Worm (Caenorhabditis elegans) whole organism, L1 larva: ENCODE measurements around the gene D1086.12.
A peak's percentile ranks its signal among the peaks of the same experiment; 100 is the strongest.

Experiments used
- Y116A8C.19 ChIP-seq: sonication (generic microtip); optimal IDR thresholded peaks from 2 replicates; lab custom pipeline; 2016; ENCODE audit warnings: missing compliant biosample characterization, missing genetic modification characterization, borderline replicate concordance
- ama-1 ChIP-seq: fragments of 150-350 bp; optimal IDR thresholded peaks from 2 replicates; lab custom pipeline; 2014
- blmp-1 ChIP-seq: fragments of 150-350 bp; optimal IDR thresholded peaks from 2 replicates; lab custom pipeline; 2014; ENCODE audit warnings: missing biosample characterization, missing genetic modification characterization
- ceh-63 ChIP-seq: fragments of 200-800 bp; sonication (Bioruptor generic); optimal IDR thresholded peaks from 2 replicates; lab custom pipeline; 2018; ENCODE audit warnings: mild to moderate bottlenecking, missing genetic modification characterization, missing compliant biosample characterization
- ceh-8 ChIP-seq: fragments of 200-800 bp; sonication (Bioruptor generic); optimal IDR thresholded peaks from 2 replicates; lab custom pipeline; 2018; ENCODE audit warnings: mild to moderate bottlenecking, missing genetic modification characterization, moderate library complexity, missing compliant biosample characterization
- ceh-82 ChIP-seq, 3 experiments: fragments of 150-350 bp in 1 of 3; sonication (generic microtip) in 2 of 3; optimal IDR thresholded peaks; 2 replicates each; lab custom pipeline; 2014 to 2017; ENCODE audit warnings: missing biosample characterization in 3 of 3, missing genetic modification characterization in 3 of 3
- ceh-88 ChIP-seq: fragments of 200-800 bp; sonication (Bioruptor generic); IDR thresholded peaks from 2 replicates; pipeline ENCODE4 v1.3.6; 2022; ENCODE audit warnings: missing genetic modification characterization, missing compliant biosample characterization
- ceh-90 ChIP-seq: sonication (generic microtip); optimal IDR thresholded peaks from 2 replicates; lab custom pipeline; 2016; ENCODE audit warnings: missing genetic modification characterization, missing compliant biosample characterization
- ces-1 ChIP-seq: fragments of 150-350 bp; optimal IDR thresholded peaks from 2 replicates; lab custom pipeline; 2014; ENCODE audit warnings: missing biosample characterization, missing genetic modification reagents, missing genetic modification characterization
- dpl-1 ChIP-seq, 3 experiments: fragments of 150-350 bp in 2 of 3; sonication (generic microtip) in 1 of 3; optimal IDR thresholded peaks; 2 replicates each; lab custom pipeline; 2014 to 2017; ENCODE audit warnings: missing biosample characterization in 3 of 3, missing genetic modification characterization in 3 of 3, missing genetic modification reagents in 3 of 3
- dsc-1 ChIP-seq: sonication (generic microtip); optimal IDR thresholded peaks from 2 replicates; lab custom pipeline; 2016; ENCODE audit warnings: mild to moderate bottlenecking, missing genetic modification characterization, missing compliant biosample characterization
- efl-1 ChIP-seq, 4 experiments: fragments of 150-350 bp; optimal IDR thresholded peaks in 3 of 4; peaks in 1 of 4; 1 replicate in 1 of 4; 2 replicates in 3 of 4; lab custom pipeline; 2014; ENCODE audit warnings: missing biosample characterization in 2 of 4, missing genetic modification characterization in 2 of 4, missing genetic modification reagents in 2 of 4
- elt-3 ChIP-seq, 6 experiments: fragments of 150-350 bp in 1 of 6; sonication (generic microtip); optimal IDR thresholded peaks; 2 replicates each; lab custom pipeline; 2017 to 2018; ENCODE audit warnings: missing biosample characterization in 6 of 6, missing genetic modification characterization in 6 of 6, inconsistent platforms in 1 of 6
- fos-1 ChIP-seq: fragments of 150-350 bp; optimal IDR thresholded peaks from 2 replicates; lab custom pipeline; 2014; ENCODE audit warnings: missing biosample characterization, missing genetic modification characterization
- hlh-4 ChIP-seq: sonication (generic microtip); optimal IDR thresholded peaks from 2 replicates; lab custom pipeline; 2016; ENCODE audit warnings: mild to moderate bottlenecking, missing genetic modification characterization, missing compliant biosample characterization
- irx-1 ChIP-seq: sonication (generic microtip); optimal IDR thresholded peaks from 2 replicates; lab custom pipeline; 2016; ENCODE audit warnings: missing genetic modification characterization, missing compliant biosample characterization
- jun-1 ChIP-seq: fragments of 150-350 bp; optimal IDR thresholded peaks from 2 replicates; lab custom pipeline; 2014; ENCODE audit warnings: missing biosample characterization, missing genetic modification reagents, missing genetic modification characterization
- lin-14 ChIP-seq: fragments of 200-800 bp; sonication (Bioruptor generic); optimal IDR thresholded peaks from 2 replicates; lab custom pipeline; 2018; ENCODE audit warnings: mild to moderate bottlenecking, missing genetic modification characterization, moderate library complexity, missing compliant biosample characterization
- lin-15B ChIP-seq: fragments of 150-350 bp; sonication (generic microtip); optimal IDR thresholded peaks from 3 replicates; lab custom pipeline; 2014; ENCODE audit warnings: missing biosample characterization, missing genetic modification characterization
- lin-39 ChIP-seq: fragments of 150-350 bp; optimal IDR thresholded peaks from 2 replicates; lab custom pipeline; 2014; ENCODE audit warnings: missing biosample characterization, missing genetic modification reagents, missing genetic modification characterization
- lir-3 ChIP-seq: sonication (generic microtip); optimal IDR thresholded peaks from 2 replicates; lab custom pipeline; 2016; ENCODE audit warnings: mild to moderate bottlenecking, missing genetic modification characterization, moderate library complexity, missing compliant biosample characterization; ENCODE audit not compliant: poor library complexity
- lsy-2 ChIP-seq, 2 experiments: fragments of 150-350 bp; optimal IDR thresholded peaks; 2 replicates each; lab custom pipeline; 2014; ENCODE audit warnings: missing biosample characterization in 2 of 2, missing genetic modification characterization in 2 of 2
- mab-9 ChIP-seq: fragments of 200-800 bp; sonication (Bioruptor generic); IDR thresholded peaks from 2 replicates; pipeline ENCODE4 v1.3.6; 2022; ENCODE audit warnings: missing genetic modification reagents, missing genetic modification characterization, missing compliant biosample characterization
- mdl-1 ChIP-seq, 2 experiments: fragments of 150-350 bp; optimal IDR thresholded peaks; 2 replicates each; lab custom pipeline; 2014 to 2017; ENCODE audit warnings: missing biosample characterization in 2 of 2, missing genetic modification characterization in 2 of 2, inconsistent platforms in 1 of 2
- mep-1 ChIP-seq: fragments of 150-350 bp; optimal IDR thresholded peaks from 2 replicates; lab custom pipeline; 2014; ENCODE audit warnings: missing biosample characterization, missing genetic modification characterization
- nhr-12 ChIP-seq: sonication (generic microtip); optimal IDR thresholded peaks from 2 replicates; lab custom pipeline; 2017; ENCODE audit warnings: missing biosample characterization, missing genetic modification characterization
- nhr-19 ChIP-seq: fragments of 200-800 bp; sonication (Bioruptor generic); conservative IDR thresholded peaks from 2 replicates; pipeline ENCODE4 v1.3.6; 2022; ENCODE audit warnings: missing genetic modification characterization, missing compliant biosample characterization
- nhr-20 ChIP-seq: sonication (generic microtip); optimal IDR thresholded peaks from 2 replicates; lab custom pipeline; 2016; ENCODE audit warnings: mild to moderate bottlenecking, missing genetic modification characterization, missing compliant biosample characterization
- nhr-237 ChIP-seq: fragments of 150-350 bp; optimal IDR thresholded peaks from 2 replicates; lab custom pipeline; 2014; ENCODE audit warnings: missing biosample characterization, missing genetic modification characterization
- nhr-28 ChIP-seq: fragments of 150-350 bp; optimal IDR thresholded peaks from 2 replicates; lab custom pipeline; 2014; ENCODE audit warnings: missing biosample characterization, missing genetic modification characterization
- nhr-47 ChIP-seq: sonication (generic microtip); optimal IDR thresholded peaks from 2 replicates; lab custom pipeline; 2016; ENCODE audit warnings: mild to moderate bottlenecking, missing genetic modification characterization, moderate library complexity, missing compliant biosample characterization
- nhr-71 ChIP-seq: sonication (generic microtip); optimal IDR thresholded peaks from 2 replicates; lab custom pipeline; 2016; ENCODE audit warnings: mild to moderate bottlenecking, missing genetic modification characterization, moderate library complexity, missing compliant biosample characterization
- nhr-76 ChIP-seq: sonication (generic microtip); optimal IDR thresholded peaks from 2 replicates; lab custom pipeline; 2017; ENCODE audit warnings: missing biosample characterization, missing genetic modification characterization
- nhr-77 ChIP-seq: fragments of 150-350 bp; optimal IDR thresholded peaks from 2 replicates; lab custom pipeline; 2014; ENCODE audit warnings: missing biosample characterization, missing genetic modification characterization
- nhr-85 ChIP-seq: sonication (generic microtip); peaks from one replicate; lab custom pipeline; 2016; ENCODE audit warnings: missing genetic modification characterization, inconsistent platforms, missing compliant biosample characterization
- nhr-90 ChIP-seq: sonication (generic microtip); optimal IDR thresholded peaks from 2 replicates; lab custom pipeline; 2016; ENCODE audit warnings: mild to moderate bottlenecking, missing genetic modification characterization, missing compliant biosample characterization; ENCODE audit not compliant: poor library complexity
- rnt-1 ChIP-seq: sonication (generic microtip); optimal IDR thresholded peaks from 2 replicates; lab custom pipeline; 2016; ENCODE audit warnings: mild to moderate bottlenecking, missing genetic modification characterization, moderate library complexity, missing compliant biosample characterization
- skn-1 ChIP-seq: fragments of 150-350 bp; optimal IDR thresholded peaks from 2 replicates; lab custom pipeline; 2014; ENCODE audit warnings: missing biosample characterization, missing genetic modification characterization
- sox-4 ChIP-seq: sonication (generic microtip); optimal IDR thresholded peaks from 2 replicates; lab custom pipeline; 2016; ENCODE audit warnings: missing genetic modification characterization, missing compliant biosample characterization
- sup-37 ChIP-seq: fragments of 200-800 bp; sonication (Bioruptor generic); optimal IDR thresholded peaks from 2 replicates; lab custom pipeline; 2018; ENCODE audit warnings: mild to moderate bottlenecking, missing genetic modification characterization, missing compliant biosample characterization
- tbx-2 ChIP-seq: sonication (generic microtip); optimal IDR thresholded peaks from 2 replicates; lab custom pipeline; 2016; ENCODE audit warnings: missing genetic modification characterization, missing compliant biosample characterization
- tlp-1 ChIP-seq: fragments of 150-350 bp; optimal IDR thresholded peaks from 2 replicates; lab custom pipeline; 2014; ENCODE audit warnings: missing biosample characterization, missing genetic modification characterization
- unc-130 ChIP-seq: fragments of 150-350 bp; optimal IDR thresholded peaks from 2 replicates; lab custom pipeline; 2017; ENCODE audit warnings: missing biosample characterization, missing genetic modification characterization, inconsistent platforms
- unc-30 ChIP-seq: sonication (generic microtip); optimal IDR thresholded peaks from 2 replicates; lab custom pipeline; 2017; ENCODE audit warnings: missing biosample characterization, missing genetic modification characterization
- unc-62 ChIP-seq: fragments of 150-350 bp; optimal IDR thresholded peaks from 2 replicates; lab custom pipeline; 2014; ENCODE audit warnings: missing biosample characterization, missing genetic modification reagents, missing genetic modification characterization
- unc-86 ChIP-seq: sonication (generic microtip); optimal IDR thresholded peaks from 2 replicates; lab custom pipeline; 2016; ENCODE audit warnings: missing genetic modification characterization, missing compliant biosample characterization
- xbp-1 ChIP-seq: sonication (generic microtip); optimal IDR thresholded peaks from 2 replicates; lab custom pipeline; 2016; ENCODE audit warnings: missing genetic modification characterization, missing compliant biosample characterization
- ztf-11 ChIP-seq, 2 experiments: sonication (generic microtip); optimal IDR thresholded peaks; 2 replicates each; lab custom pipeline; 2016 to 2017; ENCODE audit warnings: missing genetic modification characterization in 2 of 2, missing biosample characterization in 1 of 2, missing compliant biosample characterization in 1 of 2
- ztf-4 ChIP-seq: fragments of 150-350 bp; optimal IDR thresholded peaks from 2 replicates; lab custom pipeline; 2014; ENCODE audit warnings: missing biosample characterization, missing genetic modification characterization

D1086.12 gene

ce11 chrV:14146199-14146598 lies 45.2 kb downstream of the D1086.12 start, which contains the start of gene acs-10:
acs-10 (plus strand) TSS chrV:14146499.
- TF ChIP-seq nhr-28 (no peak), lsy-2 (tag; optimal IDR thresholded peaks at IDR 0.05; lab: Kevin White, UChicago) (no peak), efl-1 (optimal IDR thresholded peaks at IDR 0.05; lab: Kevin White, UChicago) (no peak), efl-1 (GFP tag; optimal IDR thresholded peaks at IDR 0.05 in 1 of 2; lab: Kevin White, UChicago) (no peak), dsc-1 (tag; lab: Kevin White, UChicago) (no peak), xbp-1 (tag; lab: Kevin White, UChicago) (no peak)

DNA sequence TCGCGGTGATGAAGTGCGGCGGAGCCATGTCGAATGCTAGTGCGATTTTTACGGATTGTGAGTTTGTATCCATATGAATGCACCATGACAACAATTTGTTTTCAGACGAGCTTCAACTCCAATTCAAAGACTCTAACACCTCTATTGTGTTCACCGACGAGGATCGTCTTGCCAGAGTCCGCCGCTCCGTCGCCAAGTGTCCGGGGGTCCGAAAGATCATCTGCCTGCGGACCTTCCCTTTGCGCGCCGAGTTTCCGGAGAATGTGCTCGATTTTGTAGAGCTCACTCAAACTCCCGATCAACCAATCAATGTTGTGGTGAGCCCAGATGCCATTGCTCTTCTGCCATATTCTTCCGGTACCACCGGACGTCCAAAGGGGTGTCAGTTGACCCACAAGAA lies 46.1 kb downstream of the D1086.12 start:
- TF ChIP-seq hlh-4, result no peak
- no peak for TF ChIP-seq ceh-88 (GFP tag; lab: Robert Waterston, UW)
- no peak for TF ChIP-seq efl-1 (optimal IDR thresholded peaks at IDR 0.05; lab: Kevin White, UChicago)
- no peak for TF ChIP-seq efl-1 (GFP tag; optimal IDR thresholded peaks at IDR 0.05 in 1 of 2; lab: Kevin White, UChicago)
- TF ChIP-seq ceh-63 (GFP tag; lab: Kevin White, UChicago), result no peak
- TF ChIP-seq mab-9 (GFP tag; lab: Robert Waterston, UW), result no peak
- TF ChIP-seq nhr-71 (tag; lab: Kevin White, UChicago), result no peak
- TF ChIP-seq, all 84 proteins: peak for 0

- TF ChIP-seq nhr-71 (tag; lab: Kevin White, UChicago) (peak; percentile 28), elt-3 (tag; optimal IDR thresholded peaks at IDR 0.05; lab: Kevin White, UChicago) (peak in 1 of 6 experiments; percentile 32), tbx-2 (tag; lab: Kevin White, UChicago) (no peak), nhr-20 (no peak), hlh-4 (no peak), mdl-1 (tag; optimal IDR thresholded peaks at IDR 0.05; lab: Kevin White, UChicago) (no peak), nhr-28 (no peak), ceh-90 (no peak), ztf-4 (no peak), lin-15B (tag; lab: Kevin White, UChicago) (no peak), unc-130 (tag; lab: Kevin White, UChicago) (no peak), mep-1 (peak; percentile 21), mab-9 (GFP tag; lab: Robert Waterston, UW) (no peak), unc-62 (GFP tag; lab: Kevin White, UChicago) (no peak), ceh-8 (GFP tag; lab: Kevin White, UChicago) (no peak), nhr-76 (tag; lab: Kevin White, UChicago) (no peak), ztf-11 (tag; optimal IDR thresholded peaks at IDR 0.05; lab: Kevin White, UChicago) (no peak), rnt-1 (tag; lab: Kevin White, UChicago) (no peak), nhr-47 (tag; lab: Kevin White, UChicago) (no peak), nhr-85 (tag; lab: Kevin White, UChicago) (peak; percentile 85), lir-3 (tag; lab: Kevin White, UChicago) (no peak), irx-1 (tag; lab: Kevin White, UChicago) (no peak), ces-1 (no peak), nhr-12 (tag; lab: Kevin White, UChicago) (no peak), nhr-237 (tag; lab: Kevin White, UChicago) (no peak), jun-1 (tag; lab: Kevin White, UChicago) (no peak), unc-86 (no peak), ceh-82 (tag; optimal IDR thresholded peaks at IDR 0.05; lab: Kevin White, UChicago) (no peak), fos-1 (no peak), nhr-19 (GFP tag; lab: Robert Waterston, UW) (no peak), Y116A8C.19 (no peak), unc-30 (tag; lab: Kevin White, UChicago) (no peak), lin-14 (GFP tag; lab: Kevin White, UChicago) (peak; percentile 76), tlp-1 (tag; lab: Kevin White, UChicago) (no peak), sox-4 (no peak), nhr-77 (tag; lab: Kevin White, UChicago) (no peak), blmp-1 (tag; lab: Kevin White, UChicago) (peak; percentile 41), dpl-1 (GFP tag; optimal IDR thresholded peaks at IDR 0.05; lab: Kevin White, UChicago) (no peak), skn-1 (no peak), dsc-1 (tag; lab: Kevin White, UChicago) (no peak), sup-37 (GFP tag; lab: Kevin White, UChicago) (no peak), nhr-90 (no peak), ama-1 (lab: Kevin White, UChicago) (no peak), lin-39 (tag; lab: Kevin White, UChicago) (no peak)
These were observed 48.1 kb downstream of the D1086.12 start for ce11 chrV:14149125-14149524.
